Fruit fly (Drosophila melanogaster) whole organism, embryonic: ENCODE data around the gene Alp9.
A peak's percentile ranks its signal among the peaks of the same experiment; 100 is the strongest.

Experiments used
- Abd-B ChIP-seq: fragments of 200-800 bp; sonication (Bioruptor generic); optimal IDR thresholded peaks from 2 replicates; lab custom pipeline; 2018; ENCODE audit warnings: missing biosample characterization, mild to moderate bottlenecking, missing genetic modification characterization, moderate library complexity
- Atf3 ChIP-seq: fragments of 200-800 bp; sonication (Bioruptor generic); optimal IDR thresholded peaks from 3 replicates; lab custom pipeline; 2016; ENCODE audit warnings: missing biosample characterization, missing genetic modification characterization
- Blimp-1 ChIP-seq: fragments of 200-800 bp; sonication (Bioruptor generic); optimal IDR thresholded peaks from 3 replicates; lab custom pipeline; 2018; ENCODE audit warnings: missing biosample characterization, missing genetic modification characterization, mild to moderate bottlenecking, moderate library complexity, missing genetic modification reagents
- CG10431 ChIP-seq: fragments of 200-800 bp; sonication (Bioruptor generic); optimal IDR thresholded peaks from 3 replicates; lab custom pipeline; 2018; ENCODE audit warnings: missing biosample characterization, mild to moderate bottlenecking, missing genetic modification characterization
- CG12769 ChIP-seq: fragments of 200-800 bp; sonication (Bioruptor generic); optimal IDR thresholded peaks from 2 replicates; lab custom pipeline; 2019; ENCODE audit warnings: missing biosample characterization, mild to moderate bottlenecking, missing genetic modification characterization, moderate library complexity
- CG2199 ChIP-seq: fragments of 200-800 bp; sonication (Bioruptor generic); IDR thresholded peaks from 3 replicates; pipeline ENCODE4 v1.3.6; 2022; ENCODE audit warnings: missing biosample characterization, missing genetic modification characterization
- CG3163 ChIP-seq: fragments of 200-800 bp; sonication (Bioruptor generic); optimal IDR thresholded peaks from 3 replicates; lab custom pipeline; 2016; ENCODE audit warnings: missing biosample characterization, missing genetic modification characterization
- CG33557 ChIP-seq: fragments of 200-800 bp; sonication (Bioruptor generic); optimal IDR thresholded peaks from 2 replicates; lab custom pipeline; 2019; ENCODE audit warnings: missing biosample characterization, mild to moderate bottlenecking, missing genetic modification characterization, moderate library complexity
- CG4360 ChIP-seq: fragments of 200-800 bp; sonication (Bioruptor generic); IDR thresholded peaks from 2 replicates; pipeline ENCODE4 v1.3.6; 2022; ENCODE audit warnings: missing biosample characterization, missing genetic modification characterization
- CG4424 ChIP-seq: fragments of 200-800 bp; sonication (Bioruptor generic); optimal IDR thresholded peaks from 3 replicates; lab custom pipeline; 2016; ENCODE audit warnings: missing biosample characterization, missing genetic modification characterization
- CG5953 ChIP-seq: fragments of 200-800 bp; sonication (Bioruptor generic); IDR thresholded peaks from 2 replicates; pipeline ENCODE4 v1.3.6; 2022; ENCODE audit warnings: missing biosample characterization, missing genetic modification characterization
- CG6854 ChIP-seq: fragments of 200-800 bp; sonication (Bioruptor generic); optimal IDR thresholded peaks from 3 replicates; lab custom pipeline; 2017; ENCODE audit warnings: missing biosample characterization, mild to moderate bottlenecking, missing genetic modification characterization
- CG8359 ChIP-seq: fragments of 200-800 bp; sonication (Bioruptor generic); optimal IDR thresholded peaks from 2 replicates; lab custom pipeline; 2017; ENCODE audit warnings: missing biosample characterization, mild to moderate bottlenecking, missing genetic modification characterization, borderline replicate concordance
- CoRest ChIP-seq: fragments of 200-800 bp; sonication (Bioruptor generic); optimal IDR thresholded peaks from 3 replicates; lab custom pipeline; 2018; ENCODE audit warnings: missing biosample characterization, mild to moderate bottlenecking, missing genetic modification characterization, moderate library complexity
- D ChIP-seq, 2 experiments: fragments of 200-800 bp in 1 of 2; fragments of >200 bp in 1 of 2; sonication (Bioruptor generic) in 1 of 2; optimal IDR thresholded peaks; 2 replicates in 1 of 2; 3 replicates in 1 of 2; lab custom pipeline; 2017; ENCODE audit warnings: mild to moderate bottlenecking in 1 of 2, missing biosample characterization in 1 of 2, missing genetic modification characterization in 1 of 2, missing genetic modification reagents in 1 of 2
- Deaf1 ChIP-seq: fragments of 200-800 bp; optimal IDR thresholded peaks from 3 replicates; lab custom pipeline; 2019; ENCODE audit warnings: missing biosample characterization, mild to moderate bottlenecking, missing genetic modification characterization, moderate library complexity
- Eip74EF ChIP-seq, 2 experiments: fragments of 200-800 bp in 1 of 2; fragments of >200 bp in 1 of 2; sonication (Bioruptor generic) in 1 of 2; optimal IDR thresholded peaks; 2 replicates each; lab custom pipeline; 2017 to 2019; ENCODE audit warnings: missing biosample characterization in 2 of 2, missing genetic modification characterization in 2 of 2, mild to moderate bottlenecking in 1 of 2, moderate library complexity in 1 of 2
- Ets65A ChIP-seq: fragments of 200-800 bp; sonication (Bioruptor generic); peaks from one replicate; lab custom pipeline; 2016; ENCODE audit warnings: missing biosample characterization, missing genetic modification characterization
- Mad ChIP-seq: fragments of 200-800 bp; sonication (Bioruptor generic); optimal IDR thresholded peaks from 2 replicates; lab custom pipeline; 2016; ENCODE audit warnings: missing biosample characterization, missing genetic modification characterization
- Ravus ChIP-seq: fragments of 200-800 bp; sonication (Bioruptor generic); IDR thresholded peaks from 2 replicates; pipeline ENCODE4 v1.3.6; 2022; ENCODE audit warnings: missing biosample characterization, missing genetic modification characterization
- Rfx ChIP-seq: fragments of 200-800 bp; sonication (Bioruptor generic); IDR thresholded peaks from 2 replicates; pipeline ENCODE4 v1.3.6; 2022; ENCODE audit warnings: missing biosample characterization, missing genetic modification characterization
- Ssrp ChIP-seq: fragments of 200-800 bp; sonication (Bioruptor generic); optimal IDR thresholded peaks from 2 replicates; lab custom pipeline; 2018; ENCODE audit warnings: missing biosample characterization, mild to moderate bottlenecking, missing genetic modification characterization, moderate library complexity
- Trl ChIP-seq, 3 experiments: fragments of >200 bp in 2 of 3; fragments of 200-800 bp in 1 of 3; sonication (Bioruptor generic) in 1 of 3; optimal IDR thresholded peaks; 2 replicates in 1 of 3; 3 replicates in 2 of 3; lab custom pipeline; 2016 to 2017; ENCODE audit warnings: missing biosample characterization in 1 of 3, missing genetic modification characterization in 1 of 3
- Xrp1 ChIP-seq: fragments of 200-800 bp; sonication (Bioruptor generic); IDR thresholded peaks from 2 replicates; pipeline ENCODE4 v1.3.6; 2022; ENCODE audit warnings: missing biosample characterization, missing genetic modification characterization
- abd-A ChIP-seq: fragments of 200-800 bp; sonication (Bioruptor generic); optimal IDR thresholded peaks from 3 replicates; lab custom pipeline; 2019; ENCODE audit warnings: missing biosample characterization, mild to moderate bottlenecking, missing genetic modification characterization, moderate library complexity
- cad ChIP-seq: fragments of >200 bp; optimal IDR thresholded peaks from 2 replicates; lab custom pipeline; 2017; ENCODE audit warnings: missing biosample characterization, missing genetic modification characterization
- cg ChIP-seq: fragments of 200-800 bp; sonication (Bioruptor generic); optimal IDR thresholded peaks from 3 replicates; lab custom pipeline; 2019; ENCODE audit warnings: missing biosample characterization, mild to moderate bottlenecking, missing genetic modification characterization, moderate library complexity
- chinmo ChIP-seq: fragments of 200-800 bp; sonication (Bioruptor generic); IDR thresholded peaks from 4 replicates; pipeline ENCODE4 v1.3.6; 2022; ENCODE audit warnings: missing biosample characterization, missing genetic modification characterization; ENCODE audit not compliant: partially characterized antibody
- chn ChIP-seq: fragments of 200-800 bp; sonication (Bioruptor generic); optimal IDR thresholded peaks from 2 replicates; lab custom pipeline; 2016; ENCODE audit warnings: missing biosample characterization, missing genetic modification characterization
- crol ChIP-seq: fragments of 200-800 bp; sonication (Bioruptor generic); IDR thresholded peaks from 2 replicates; pipeline ENCODE4 v1.3.6; 2022; ENCODE audit warnings: missing biosample characterization, missing genetic modification characterization
- exex ChIP-seq: fragments of 200-800 bp; sonication (Bioruptor generic); optimal IDR thresholded peaks from 4 replicates; lab custom pipeline; 2018; ENCODE audit warnings: missing biosample characterization, mild to moderate bottlenecking, missing genetic modification characterization, moderate library complexity
- fd64A ChIP-seq: fragments of 200-800 bp; sonication (Bioruptor generic); optimal IDR thresholded peaks from 3 replicates; lab custom pipeline; 2018; ENCODE audit warnings: missing biosample characterization, mild to moderate bottlenecking, missing genetic modification characterization
- kni ChIP-seq: fragments of 200-800 bp; sonication (Bioruptor generic); optimal IDR thresholded peaks from 3 replicates; lab custom pipeline; 2017; ENCODE audit warnings: mild to moderate bottlenecking, missing biosample characterization, missing genetic modification reagents, missing genetic modification characterization
- luna ChIP-seq: fragments of 200-800 bp; sonication (Bioruptor generic); optimal IDR thresholded peaks from 2 replicates; lab custom pipeline; 2016; ENCODE audit warnings: missing biosample characterization, missing genetic modification characterization
- pros ChIP-seq: fragments of 200-800 bp; sonication (Bioruptor generic); optimal IDR thresholded peaks from 3 replicates; lab custom pipeline; 2019; ENCODE audit warnings: missing biosample characterization, mild to moderate bottlenecking, missing genetic modification characterization, moderate library complexity
- rib ChIP-seq: fragments of 200-800 bp; sonication (Bioruptor generic); IDR thresholded peaks from 2 replicates; pipeline ENCODE4 v1.3.6; 2022; ENCODE audit warnings: missing biosample characterization, missing genetic modification characterization
- sd ChIP-seq: fragments of 200-800 bp; sonication (Bioruptor generic); optimal IDR thresholded peaks from 3 replicates; lab custom pipeline; 2018; ENCODE audit warnings: missing biosample characterization, mild to moderate bottlenecking, missing genetic modification characterization, moderate library complexity
- slbo ChIP-seq: fragments of 200-800 bp; sonication (Bioruptor generic); IDR thresholded peaks from 2 replicates; pipeline ENCODE4 v1.3.6; 2022; ENCODE audit warnings: missing biosample characterization, missing genetic modification characterization
- sqz ChIP-seq: fragments of 200-800 bp; sonication (Bioruptor generic); optimal IDR thresholded peaks from 3 replicates; lab custom pipeline; 2018; ENCODE audit warnings: missing biosample characterization, mild to moderate bottlenecking, missing genetic modification characterization
- tll ChIP-seq, 2 experiments: fragments of 200-800 bp in 1 of 2; fragments of >200 bp in 1 of 2; sonication (Bioruptor generic) in 1 of 2; optimal IDR thresholded peaks; 2 replicates each; lab custom pipeline; 2017 to 2019; ENCODE audit warnings: missing biosample characterization in 2 of 2, missing genetic modification characterization in 2 of 2, mild to moderate bottlenecking in 1 of 2, moderate library complexity in 1 of 2
- vvl ChIP-seq: fragments of 200-800 bp; sonication (Bioruptor generic); IDR thresholded peaks from 2 replicates; pipeline ENCODE4 v1.3.6; 2022; ENCODE audit warnings: missing biosample characterization, missing genetic modification characterization
- z ChIP-seq: fragments of 200-800 bp; sonication (Bioruptor generic); IDR thresholded peaks from 3 replicates; pipeline ENCODE4 v1.3.6; 2022; ENCODE audit warnings: missing biosample characterization, missing genetic modification characterization
- zen ChIP-seq: fragments of 200-800 bp; sonication (Bioruptor generic); optimal IDR thresholded peaks from 3 replicates; lab custom pipeline; 2018; ENCODE audit warnings: missing biosample characterization, mild to moderate bottlenecking, missing genetic modification characterization, moderate library complexity

Gene Alp9

dm6 chr3L:5617395-5617794 is 22.1 kb downstream of the Alp9 start:
- TF ChIP-seq Ravus (GFP tag; lab: Robert Waterston, UW) (no peak), Blimp-1 (GFP tag; lab: Kevin White, UChicago) (peak; percentile 42), CG6854 (no peak), D (optimal IDR thresholded peaks at IDR 0.05; lab: Kevin White, UChicago) (no peak), D (GFP tag; optimal IDR thresholded peaks at IDR 0.05; lab: Kevin White, UChicago) (no peak), CG5953 (GFP tag; lab: Robert Waterston, UW) (no peak), CG4424 (GFP tag; lab: Kevin White, UChicago) (no peak), Atf3 (GFP tag; lab: Kevin White, UChicago) (no peak)

dm6 chr3L:5618697-5619096 is 23.4 kb downstream of the Alp9 start:
- TF ChIP-seq CG8359 (GFP tag; lab: Kevin White, UChicago) (no peak), cg (GFP tag; lab: Kevin White, UChicago) (peak; percentile 1)

- TF ChIP-seq zen (tag; lab: Kevin White, UChicago) (peak; percentile 67), CG3163 (GFP tag; lab: Kevin White, UChicago) (no peak), Ets65A (GFP tag; lab: Kevin White, UChicago) (peak; percentile 47), Rfx (GFP tag; lab: Robert Waterston, UW) (no peak), exex (tag; lab: Kevin White, UChicago) (no peak), Eip74EF (GFP tag; optimal IDR thresholded peaks at IDR 0.05; lab: Kevin White, UChicago) (no peak), tll (GFP tag; optimal IDR thresholded peaks at IDR 0.05; lab: Kevin White, UChicago) (peak in 1 of 2 experiments; percentile 83), cad (GFP tag; lab: Kevin White, UChicago) (peak; percentile 96), CoRest (tag; lab: Kevin White, UChicago) (no peak), Xrp1 (no peak)
Measured at dm6 chr3L:5621506-5621905, 26.2 kb downstream of the Alp9 start.

- TF ChIP-seq abd-A: peak; percentile 62
- 0 out of 3 replicates have a peak, but pooled peaks have one; percentile 32 for TF ChIP-seq CG2199 (GFP tag; lab: Robert Waterston, UW)
- no peak for TF ChIP-seq luna (GFP tag; lab: Kevin White, UChicago)
- peak; percentile 75 for TF ChIP-seq CG33557 (GFP tag; lab: Kevin White, UChicago)
- TF ChIP-seq Ssrp (tag; lab: Kevin White, UChicago): no peak
- TF ChIP-seq slbo (GFP tag; lab: Robert Waterston, UW): no peak
- TF ChIP-seq kni (GFP tag; lab: Kevin White, UChicago): peak; percentile 96
- peak; percentile 48; the same call in 1 of the 2 replicates for TF ChIP-seq rib (GFP tag; lab: Robert Waterston, UW)
- peak; percentile 55 for TF ChIP-seq Deaf1 (tag; lab: Kevin White, UChicago)
- TF ChIP-seq Abd-B: peak; percentile 43
- peak; percentile 22 for TF ChIP-seq pros (GFP tag; lab: Kevin White, UChicago)
- peak; percentile 1 for TF ChIP-seq CG12769 (tag; lab: Kevin White, UChicago)
- peak; percentile 15 for TF ChIP-seq sd (tag; lab: Kevin White, UChicago)
- TF ChIP-seq Trl (optimal IDR thresholded peaks at IDR 0.05; lab: Kevin White, UChicago): peak in 1 of 2 experiments; percentile 5
- TF ChIP-seq Trl (GFP tag; optimal IDR thresholded peaks at IDR 0.05; lab: Kevin White, UChicago): no peak
- peak; percentile 90; the same call in 2 of the 4 replicates for TF ChIP-seq chinmo
- no peak for TF ChIP-seq CG10431 (GFP tag; lab: Kevin White, UChicago)
- no peak for TF ChIP-seq chn
- TF ChIP-seq fd64A (GFP tag; lab: Kevin White, UChicago): no peak
- peak; percentile 45; the same call in 1 of the 3 replicates for TF ChIP-seq z
- TF ChIP-seq CG4360 (GFP tag; lab: Robert Waterston, UW): peak; percentile 61
- TF ChIP-seq Blimp-1 (GFP tag; lab: Kevin White, UChicago): peak; percentile 100
- TF ChIP-seq sqz (GFP tag; lab: Kevin White, UChicago): peak; percentile 81
- no peak for TF ChIP-seq Mad (GFP tag; lab: Kevin White, UChicago)
- peak; percentile 25; the same call in 1 of the 2 replicates for TF ChIP-seq vvl (GFP tag; lab: Robert Waterston, UW)
- peak; percentile 48; the same call in 1 of the 2 replicates for TF ChIP-seq crol (GFP tag; lab: Robert Waterston, UW)
Measured at dm6 chr3L:5621908-5622307, 26.6 kb downstream of the Alp9 start.
